Worm (Caenorhabditis elegans): ENCODE results near the gene C32B5.7.

DNA sequence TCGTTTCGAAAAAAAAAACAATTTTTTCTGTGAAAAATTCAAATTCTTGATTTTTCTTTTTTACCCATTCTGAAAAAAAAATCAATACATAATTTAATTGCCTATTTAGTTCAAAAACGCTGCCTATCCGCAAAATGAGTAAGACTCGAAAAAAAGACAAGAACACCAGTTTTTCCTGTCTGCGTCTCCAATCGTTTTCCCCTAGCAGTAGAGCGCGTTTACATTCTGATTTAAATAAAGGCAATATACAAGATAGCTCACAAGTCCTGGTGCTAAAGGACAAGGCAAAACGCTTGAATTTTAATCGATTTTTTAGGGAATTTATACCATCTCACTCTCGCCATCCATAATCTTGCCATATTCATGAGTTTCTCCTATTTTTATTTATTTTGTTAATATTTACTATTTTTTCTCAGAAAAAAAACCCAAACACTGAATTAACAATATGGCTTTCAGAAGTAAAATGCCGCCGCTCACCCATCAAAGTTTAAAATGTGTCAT lies 47.1 kb upstream of the C32B5.7 start, which contains the start of gene fbxc-33:
- TF ChIP-seq tra-4 (tag; optimal IDR thresholded peaks at IDR 0.05) (no peak), hnd-1 (tag; optimal IDR thresholded peaks at IDR 0.05) (no peak), ama-1 (optimal IDR thresholded peaks at IDR 0.05) (no peak), flt-1 (GFP tag; IDR thresholded peaks at IDR 0.05) (no peak), ceh-36 (tag; optimal IDR thresholded peaks at IDR 0.05) (no peak), scrt-1 (GFP tag; IDR thresholded peaks at IDR 0.05) (no peak), sea-1 (GFP tag; conservative IDR thresholded peaks at IDR 0.05) (no peak), tbx-37 (GFP tag; conservative IDR thresholded peaks at IDR 0.05) (no peak), hmbx-1 (tag; optimal IDR thresholded peaks at IDR 0.05) (no peak), hmg-4 (GFP tag; optimal IDR thresholded peaks at IDR 0.05) (no peak), aly-1 (tag; optimal IDR thresholded peaks at IDR 0.05) (no peak), F13C5.2 (tag; optimal IDR thresholded peaks at IDR 0.05) (no peak), tbx-11 (GFP tag; IDR thresholded peaks at IDR 0.05) (no peak)

Measured in whole organism, early embryonic.